Fruit fly (Drosophila melanogaster) whole organism, embryonic: ENCODE measurements around the gene CG17230.

Source experiments
- Ada2b ChIP-seq: fragments of 200-800 bp; sonication (Bioruptor generic); IDR thresholded peaks from 2 replicates; pipeline ENCODE4 v1.3.6; 2022; ENCODE audit warnings: missing biosample characterization, missing genetic modification characterization
- Asciz ChIP-seq: fragments of 200-800 bp; sonication (Bioruptor generic); optimal IDR thresholded peaks from 2 replicates; lab custom pipeline; 2017; ENCODE audit warnings: missing biosample characterization, mild to moderate bottlenecking, missing genetic modification characterization, missing genetic modification reagents
- CG11247 ChIP-seq: fragments of 200-800 bp; sonication (Bioruptor generic); IDR thresholded peaks from 2 replicates; pipeline ENCODE4 v1.3.6; 2022; ENCODE audit warnings: missing biosample characterization, missing genetic modification characterization
- CG13287 ChIP-seq: fragments of 200-800 bp; sonication (Bioruptor generic); IDR thresholded peaks from 2 replicates; pipeline ENCODE4 v1.3.6; 2022; ENCODE audit warnings: missing biosample characterization, missing genetic modification characterization; ENCODE audit not compliant: partially characterized antibody
- CG13424 ChIP-seq: fragments of 200-800 bp; sonication (Bioruptor generic); optimal IDR thresholded peaks from 2 replicates; lab custom pipeline; 2019; ENCODE audit warnings: missing biosample characterization, mild to moderate bottlenecking, missing genetic modification characterization, moderate library complexity
- CG15696 ChIP-seq: fragments of 200-800 bp; sonication (Bioruptor generic); optimal IDR thresholded peaks from 2 replicates; lab custom pipeline; 2019; ENCODE audit warnings: missing biosample characterization, mild to moderate bottlenecking, missing genetic modification characterization, moderate library complexity
- CG16863 ChIP-seq: fragments of 200-800 bp; sonication (Bioruptor generic); optimal IDR thresholded peaks from 3 replicates; lab custom pipeline; 2016; ENCODE audit warnings: missing biosample characterization, missing genetic modification characterization
- CG17829 ChIP-seq: fragments of 200-800 bp; optimal IDR thresholded peaks from 2 replicates; lab custom pipeline; 2019; ENCODE audit warnings: missing biosample characterization, mild to moderate bottlenecking, missing genetic modification characterization, moderate library complexity
- CG18011 ChIP-seq: fragments of 200-800 bp; sonication (Bioruptor generic); optimal IDR thresholded peaks from 2 replicates; lab custom pipeline; 2017; ENCODE audit warnings: missing biosample characterization, missing genetic modification characterization, mild to moderate bottlenecking, moderate library complexity, missing genotype
- CG3163 ChIP-seq: fragments of 200-800 bp; sonication (Bioruptor generic); optimal IDR thresholded peaks from 3 replicates; lab custom pipeline; 2016; ENCODE audit warnings: missing biosample characterization, missing genetic modification characterization
- CG4854 ChIP-seq: fragments of 200-800 bp; sonication (Bioruptor generic); optimal IDR thresholded peaks from 2 replicates; lab custom pipeline; 2016; ENCODE audit warnings: missing biosample characterization, missing genetic modification characterization, inconsistent platforms
- CG6689 ChIP-seq: fragments of 200-800 bp; sonication (Bioruptor generic); IDR thresholded peaks from 2 replicates; pipeline ENCODE4 v1.3.6; 2022; ENCODE audit warnings: missing biosample characterization, missing genetic modification characterization
- CG7372 ChIP-seq: fragments of 200-800 bp; sonication (Bioruptor generic); IDR thresholded peaks from 2 replicates; pipeline ENCODE4 v1.3.6; 2022; ENCODE audit warnings: missing biosample characterization, missing genetic modification characterization
- CG8089 ChIP-seq: fragments of 200-800 bp; sonication (Bioruptor generic); optimal IDR thresholded peaks from 3 replicates; lab custom pipeline; 2016; ENCODE audit warnings: missing biosample characterization, missing genetic modification characterization
- CG9437 ChIP-seq: fragments of 200-800 bp; sonication (Bioruptor generic); optimal IDR thresholded peaks from 2 replicates; lab custom pipeline; 2018; ENCODE audit warnings: missing biosample characterization, mild to moderate bottlenecking, missing genetic modification characterization
- Dref ChIP-seq: fragments of 200-800 bp; sonication (Bioruptor generic); IDR thresholded peaks from 2 replicates; pipeline ENCODE4 v1.3.6; 2022; ENCODE audit warnings: missing biosample characterization, missing genetic modification characterization
- Hand ChIP-seq: fragments of 200-800 bp; sonication (Bioruptor generic); optimal IDR thresholded peaks from 2 replicates; lab custom pipeline; 2017; ENCODE audit warnings: mild to moderate bottlenecking, missing biosample characterization, missing genetic modification reagents, missing genetic modification characterization
- Hsf ChIP-seq: fragments of 200-800 bp; sonication (Bioruptor generic); optimal IDR thresholded peaks from 3 replicates; lab custom pipeline; 2016; ENCODE audit warnings: missing biosample characterization, missing genetic modification characterization
- Jarid2 ChIP-seq: fragments of 200-800 bp; sonication (Bioruptor generic); optimal IDR thresholded peaks from 3 replicates; lab custom pipeline; 2017; ENCODE audit warnings: mild to moderate bottlenecking, missing biosample characterization, missing genetic modification reagents, missing genetic modification characterization
- Lim3 ChIP-seq: fragments of 200-800 bp; sonication (Bioruptor generic); IDR thresholded peaks from 2 replicates; pipeline ENCODE4 v1.3.6; 2022; ENCODE audit warnings: missing biosample characterization, missing genetic modification characterization
- Nf-YC ChIP-seq: fragments of 200-800 bp; optimal IDR thresholded peaks from 3 replicates; lab custom pipeline; 2019; ENCODE audit warnings: missing biosample characterization, mild to moderate bottlenecking, missing genetic modification characterization, moderate library complexity
- PHDP ChIP-seq: fragments of 200-800 bp; sonication (Bioruptor generic); optimal IDR thresholded peaks from 3 replicates; lab custom pipeline; 2018; ENCODE audit warnings: missing biosample characterization, mild to moderate bottlenecking, missing genetic modification characterization, moderate library complexity
- Sry-β ChIP-seq: fragments of 200-800 bp; sonication (Bioruptor generic); optimal IDR thresholded peaks from 2 replicates; lab custom pipeline; 2018; ENCODE audit warnings: missing biosample characterization, mild to moderate bottlenecking, missing genetic modification characterization, moderate library complexity
- Taf1 ChIP-seq: fragments of 200-800 bp; sonication (Bioruptor generic); IDR thresholded peaks from 2 replicates; pipeline ENCODE4 v1.3.6; 2022; ENCODE audit warnings: missing biosample characterization, missing genetic modification characterization
- Xbp1 ChIP-seq: fragments of 200-800 bp; sonication (Bioruptor generic); optimal IDR thresholded peaks from 3 replicates; lab custom pipeline; 2016; ENCODE audit warnings: missing biosample characterization, mild to moderate bottlenecking, missing genetic modification characterization
- bigmax ChIP-seq: fragments of 200-800 bp; sonication (Bioruptor generic); optimal IDR thresholded peaks from 2 replicates; lab custom pipeline; 2018; ENCODE audit warnings: missing biosample characterization, mild to moderate bottlenecking, missing genetic modification characterization
- bowl ChIP-seq: fragments of 200-800 bp; sonication (Bioruptor generic); IDR thresholded peaks from 2 replicates; pipeline ENCODE4 v1.3.6; 2022; ENCODE audit warnings: missing biosample characterization, missing genetic modification characterization
- btn ChIP-seq: fragments of 200-800 bp; sonication (Bioruptor generic); optimal IDR thresholded peaks from 2 replicates; lab custom pipeline; 2016; ENCODE audit warnings: missing biosample characterization, missing genetic modification characterization
- dati ChIP-seq: fragments of 200-800 bp; sonication (Bioruptor generic); IDR thresholded peaks from 2 replicates; pipeline ENCODE4 v1.3.6; 2022; ENCODE audit warnings: missing biosample characterization, missing genetic modification characterization
- dmrt11E ChIP-seq: fragments of 200-800 bp; sonication (Bioruptor generic); optimal IDR thresholded peaks from 3 replicates; lab custom pipeline; 2018; ENCODE audit warnings: missing biosample characterization, mild to moderate bottlenecking, missing genetic modification characterization, moderate library complexity
- dmrt99B ChIP-seq: fragments of 200-800 bp; sonication (Bioruptor generic); optimal IDR thresholded peaks from 2 replicates; lab custom pipeline; 2018; ENCODE audit warnings: missing biosample characterization, mild to moderate bottlenecking, missing genetic modification characterization, moderate library complexity
- ems ChIP-seq: fragments of 200-800 bp; sonication (Bioruptor generic); optimal IDR thresholded peaks from 3 replicates; lab custom pipeline; 2016; ENCODE audit warnings: missing biosample characterization, missing genetic modification characterization
- fd96Cb ChIP-seq: fragments of 200-800 bp; sonication (Bioruptor generic); optimal IDR thresholded peaks from 2 replicates; lab custom pipeline; 2018; ENCODE audit warnings: missing biosample characterization, mild to moderate bottlenecking, missing genetic modification characterization, moderate library complexity
- gce ChIP-seq: fragments of 200-800 bp; sonication (Bioruptor generic); IDR thresholded peaks from 3 replicates; pipeline ENCODE4 v1.3.6; 2022; ENCODE audit warnings: missing biosample characterization, missing genetic modification characterization
- gro ChIP-seq: fragments of 200-800 bp; sonication (Bioruptor generic); optimal IDR thresholded peaks from 2 replicates; lab custom pipeline; 2016; ENCODE audit warnings: missing biosample characterization, missing genetic modification characterization
- gsb-n ChIP-seq: fragments of 200-800 bp; sonication (Bioruptor generic); optimal IDR thresholded peaks from 3 replicates; lab custom pipeline; 2018; ENCODE audit warnings: missing biosample characterization, mild to moderate bottlenecking, missing genetic modification characterization
- ind ChIP-seq: fragments of 200-800 bp; sonication (Bioruptor generic); optimal IDR thresholded peaks from 3 replicates; lab custom pipeline; 2016; ENCODE audit warnings: missing biosample characterization, missing genetic modification characterization
- kah ChIP-seq: fragments of 200-800 bp; sonication (Bioruptor generic); optimal IDR thresholded peaks from 2 replicates; lab custom pipeline; 2018; ENCODE audit warnings: missing biosample characterization, mild to moderate bottlenecking, missing genetic modification characterization
- kni ChIP-seq: fragments of 200-800 bp; sonication (Bioruptor generic); optimal IDR thresholded peaks from 3 replicates; lab custom pipeline; 2017; ENCODE audit warnings: mild to moderate bottlenecking, missing biosample characterization, missing genetic modification reagents, missing genetic modification characterization
- lab ChIP-seq: fragments of 200-800 bp; sonication (Bioruptor generic); optimal IDR thresholded peaks from 3 replicates; lab custom pipeline; 2017; ENCODE audit warnings: missing biosample characterization, missing genetic modification characterization, mild to moderate bottlenecking, moderate library complexity, missing genetic modification reagents
- mirr ChIP-seq: fragments of 200-800 bp; sonication (Bioruptor generic); optimal IDR thresholded peaks from 3 replicates; lab custom pipeline; 2018; ENCODE audit warnings: missing biosample characterization, mild to moderate bottlenecking, missing genetic modification characterization
- onecut ChIP-seq: fragments of 200-800 bp; sonication (Bioruptor generic); IDR thresholded peaks from 2 replicates; pipeline ENCODE4 v1.3.6; 2022; ENCODE audit warnings: missing biosample characterization, missing genetic modification characterization
- pan ChIP-seq, 4 experiments: fragments of >200 bp in 3 of 4; fragments of 200-800 bp in 1 of 4; sonication (Bioruptor generic) in 1 of 4; optimal IDR thresholded peaks in 3 of 4; IDR thresholded peaks in 1 of 4; 2 replicates each; pipeline versions ENCODE4 v1.3.6 to Lab custom; 2017 to 2022; ENCODE audit warnings: missing biosample characterization in 2 of 4, missing genetic modification characterization in 2 of 4, mixed read lengths in 1 of 4
- pita ChIP-seq: fragments of 200-800 bp; sonication (Bioruptor generic); optimal IDR thresholded peaks from 2 replicates; lab custom pipeline; 2017; ENCODE audit warnings: missing biosample characterization, mild to moderate bottlenecking, missing genetic modification characterization
- pzg ChIP-seq: fragments of 200-800 bp; sonication (Bioruptor generic); optimal IDR thresholded peaks from 3 replicates; lab custom pipeline; 2018; ENCODE audit warnings: missing biosample characterization, mild to moderate bottlenecking, missing genetic modification characterization, moderate library complexity
- salm ChIP-seq: fragments of 200-800 bp; sonication (Bioruptor generic); optimal IDR thresholded peaks from 2 replicates; lab custom pipeline; 2018; ENCODE audit warnings: missing biosample characterization, mild to moderate bottlenecking, missing genetic modification characterization
- so ChIP-seq: fragments of 200-800 bp; sonication (Bioruptor generic); IDR thresholded peaks from 3 replicates; pipeline ENCODE4 v1.3.6; 2022; ENCODE audit warnings: missing biosample characterization, missing genetic modification characterization
- sob ChIP-seq: fragments of 200-800 bp; sonication (Bioruptor generic); IDR thresholded peaks from 2 replicates; pipeline ENCODE4 v1.3.6; 2022; ENCODE audit warnings: missing biosample characterization, missing genetic modification characterization
- sug ChIP-seq: fragments of 200-800 bp; optimal IDR thresholded peaks from 2 replicates; lab custom pipeline; 2019; ENCODE audit warnings: missing biosample characterization, mild to moderate bottlenecking, missing genetic modification characterization, moderate library complexity
- tin ChIP-seq: fragments of 200-800 bp; sonication (Bioruptor generic); optimal IDR thresholded peaks from 3 replicates; lab custom pipeline; 2016; ENCODE audit warnings: missing biosample characterization, missing genetic modification characterization

Gene CG17230

DNA sequence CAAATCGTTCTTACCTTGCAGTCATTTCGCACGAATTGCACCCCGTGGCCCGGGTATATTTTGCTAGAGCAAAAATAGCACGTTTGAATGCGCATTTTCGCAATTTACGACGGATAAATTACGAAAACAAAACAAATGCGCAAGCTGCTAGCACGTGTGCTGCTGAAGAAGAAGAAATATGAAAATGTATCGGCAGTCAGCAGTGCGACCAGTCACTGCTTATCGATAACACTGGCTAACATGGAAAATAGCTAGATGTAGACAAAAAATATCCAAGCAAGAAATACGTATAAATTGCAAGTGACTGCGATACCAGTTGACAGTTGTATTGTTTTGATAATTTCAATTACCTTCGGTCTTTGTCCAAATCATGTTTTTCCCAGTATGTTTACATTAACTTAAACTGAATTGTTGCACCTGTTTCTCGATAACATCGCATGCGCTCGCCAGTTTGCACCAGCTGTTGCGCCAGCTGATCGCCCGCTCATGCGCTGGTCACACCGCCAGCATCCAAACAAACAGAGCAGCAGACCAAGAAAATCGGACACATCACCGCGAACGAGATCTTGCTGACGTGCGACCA is 6.1 kb upstream of the CG17230 start, which contains the start of the genes RpL24-like and CG5276 (continued):
- no peak for TF ChIP-seq Ada2b
- no peak for TF ChIP-seq kah (GFP tag; lab: Kevin White, UChicago)
- no peak for TF ChIP-seq Asciz (GFP tag; lab: Kevin White, UChicago)
- peak; percentile 57 for TF ChIP-seq sug
- no peak for TF ChIP-seq kni
- TF ChIP-seq gce (GFP tag; lab: Robert Waterston, UW), result no peak
- TF ChIP-seq Dref (GFP tag; lab: Robert Waterston, UW), result peak; percentile 80
- TF ChIP-seq CG11247 (GFP tag; lab: Robert Waterston, UW), result no peak
- TF ChIP-seq Sry-β (GFP tag; lab: Kevin White, UChicago), result peak; percentile 84
- no peak for TF ChIP-seq Jarid2
- TF ChIP-seq CG6689 (GFP tag; lab: Robert Waterston, UW), result no peak
- TF ChIP-seq CG15696 (tag; lab: Kevin White, UChicago), result peak; percentile 11
- no peak for TF ChIP-seq gro (GFP tag; lab: Kevin White, UChicago)
- TF ChIP-seq CG7372 (GFP tag; lab: Robert Waterston, UW), result no peak
- TF ChIP-seq PHDP, result no peak
- no peak for TF ChIP-seq pan (optimal IDR thresholded peaks at IDR 0.05; lab: Kevin White, UChicago)
- no peak for TF ChIP-seq pan (GFP tag; optimal IDR thresholded peaks at IDR 0.05 in 1 of 2, IDR thresholded peaks at IDR 0.05 in 1 of 2)
- TF ChIP-seq CG9437, result no peak
- no peak for TF ChIP-seq dmrt99B (tag; lab: Kevin White, UChicago)
- TF ChIP-seq Xbp1 (GFP tag; lab: Kevin White, UChicago), result no peak
- TF ChIP-seq bowl (GFP tag; lab: Robert Waterston, UW), result no peak
- TF ChIP-seq pita (GFP tag; lab: Kevin White, UChicago), result no peak
- TF ChIP-seq Hand, result no peak
- TF ChIP-seq fd96Cb (tag; lab: Kevin White, UChicago), result no peak
- TF ChIP-seq CG13287 (GFP tag; lab: Robert Waterston, UW), result peak; percentile 77
- TF ChIP-seq CG3163, result no peak
- TF ChIP-seq lab (GFP tag; lab: Kevin White, UChicago), result no peak
- no peak for TF ChIP-seq dati (GFP tag; lab: Robert Waterston, UW)
- TF ChIP-seq CG4854 (GFP tag; lab: Kevin White, UChicago), result no peak
- TF ChIP-seq onecut, result no peak
- TF ChIP-seq Hsf, result no peak
- no peak for TF ChIP-seq CG8089 (GFP tag; lab: Kevin White, UChicago)
- no peak for TF ChIP-seq tin (GFP tag; lab: Kevin White, UChicago)
- no peak for TF ChIP-seq Lim3 (GFP tag; lab: Robert Waterston, UW)
- TF ChIP-seq CG13424, result peak; percentile 13
- no peak for TF ChIP-seq CG18011 (GFP tag; lab: Kevin White, UChicago)
- peak; percentile 47 for TF ChIP-seq CG17829 (tag; lab: Kevin White, UChicago)
- no peak for TF ChIP-seq Nf-YC (tag; lab: Kevin White, UChicago)
- TF ChIP-seq gsb-n (tag; lab: Kevin White, UChicago), result no peak
- no peak for TF ChIP-seq bigmax
- no peak for TF ChIP-seq CG16863
- no peak; the same call in 1 of the 2 replicates for TF ChIP-seq sob (GFP tag; lab: Robert Waterston, UW)
- no peak for TF ChIP-seq btn (GFP tag; lab: Kevin White, UChicago)
- TF ChIP-seq ind (GFP tag; lab: Kevin White, UChicago), result no peak
- no peak for TF ChIP-seq so
- TF ChIP-seq dmrt11E (tag; lab: Kevin White, UChicago), result peak; percentile 0
- TF ChIP-seq Taf1 (GFP tag; lab: Robert Waterston, UW), result no peak
- TF ChIP-seq mirr (GFP tag; lab: Kevin White, UChicago), result no peak
- peak; percentile 16 for TF ChIP-seq ems
- peak; percentile 90 for TF ChIP-seq pzg (GFP tag; lab: Kevin White, UChicago)
- no peak for TF ChIP-seq salm (tag; lab: Kevin White, UChicago)
